Fruit fly (Drosophila melanogaster): ENCODE measurements around the gene CG43084.
A peak's percentile ranks its signal among the peaks of the same experiment; 100 is the strongest.

CG43084 gene

dm6 chr3L:15677662-15678061, 27.0 kb downstream of the CG43084 start (continued):
- TF ChIP-seq unpg (GFP tag; optimal IDR thresholded peaks at IDR 0.05) (peak; percentile 17), CG11504 (tag; optimal IDR thresholded peaks at IDR 0.05) (peak; percentile 32), CG7357 (GFP tag; IDR thresholded peaks at IDR 0.05) (no peak), Sox102F (GFP tag; optimal IDR thresholded peaks at IDR 0.05) (peak; percentile 32), zfh1 (GFP tag; IDR thresholded peaks at IDR 0.05) (0 out of 3 replicates have a peak, but pooled peaks have one; percentile 1), CG10979 (tag; optimal IDR thresholded peaks at IDR 0.05) (peak; percentile 25), CG31441 (GFP tag; IDR thresholded peaks at IDR 0.05) (0 out of 2 replicates have a peak, but pooled peaks have one; percentile 12), fru (optimal IDR thresholded peaks at IDR 0.05) (no peak), az2 (GFP tag; optimal IDR thresholded peaks at IDR 0.05) (peak; percentile 4), CG1603 (tag; optimal IDR thresholded peaks at IDR 0.05) (peak; percentile 22), Opbp (GFP tag; IDR thresholded peaks at IDR 0.05; ENCODE audit: partially characterized antibody) (no peak), Hr51 (GFP tag; optimal IDR thresholded peaks at IDR 0.05) (peak in 1 of 2 experiments; percentile 10), Xrp1 (GFP tag; IDR thresholded peaks at IDR 0.05) (0 out of 2 replicates have a peak, but pooled peaks have one; percentile 21), Blimp-1 (GFP tag; optimal IDR thresholded peaks at IDR 0.05) (peak; percentile 25), CG7839 (tag; optimal IDR thresholded peaks at IDR 0.05) (peak; percentile 29), CG12391 (tag; optimal IDR thresholded peaks at IDR 0.05) (peak; percentile 9), sens (GFP tag) (peak; percentile 70), Hey (tag; optimal IDR thresholded peaks at IDR 0.05) (no peak), phol (tag; optimal IDR thresholded peaks at IDR 0.05) (peak; percentile 18), Usf (GFP tag; optimal IDR thresholded peaks at IDR 0.05) (no peak), CG7556 (GFP tag; optimal IDR thresholded peaks at IDR 0.05) (peak; percentile 8), GATAe (GFP tag; conservative IDR thresholded peaks at IDR 0.05) (no peak), odd (GFP tag; optimal IDR thresholded peaks at IDR 0.05) (no peak), zen (tag; optimal IDR thresholded peaks at IDR 0.05) (no peak), Med (GFP tag) (peak; percentile 37)

- TF ChIP-seq Ets65A (GFP tag) (peak; percentile 40), chinmo (GFP tag; IDR thresholded peaks at IDR 0.05; ENCODE audit: partially characterized antibody) (0 out of 4 replicates have a peak, but pooled peaks have one; percentile 17), odd (GFP tag; optimal IDR thresholded peaks at IDR 0.05) (no peak), CG3726 (GFP tag; IDR thresholded peaks at IDR 0.05) (0 out of 3 replicates have a peak, but pooled peaks have one; percentile 24), nerfin-1 (tag; optimal IDR thresholded peaks at IDR 0.05) (peak; percentile 100), nmo (GFP tag; optimal IDR thresholded peaks at IDR 0.05) (peak; percentile 36), HLH4C (GFP tag; IDR thresholded peaks at IDR 0.05; ENCODE audit: partially characterized antibody) (0 out of 3 replicates have a peak, but pooled peaks have one; percentile 45), tap (tag; optimal IDR thresholded peaks at IDR 0.05) (peak; percentile 11), inv (GFP tag; IDR thresholded peaks at IDR 0.05; ENCODE audit: partially characterized antibody) (no peak), mld (GFP tag; IDR thresholded peaks at IDR 0.05; ENCODE audit: partially characterized antibody) (peak; percentile 79; the same call in 2 of the 3 replicates), CG10431 (GFP tag; optimal IDR thresholded peaks at IDR 0.05) (peak; percentile 86), CG7963 (GFP tag; IDR thresholded peaks at IDR 0.05; ENCODE audit: partially characterized antibody) (peak; percentile 69; the same call in 2 of the 3 replicates), CG12155 (GFP tag; optimal IDR thresholded peaks at IDR 0.05) (no peak), CG42726 (GFP tag; IDR thresholded peaks at IDR 0.05; ENCODE audit: partially characterized antibody) (peak; percentile 78; the same call in 1 of the 2 replicates), pros (GFP tag; optimal IDR thresholded peaks at IDR 0.05) (no peak), tna (GFP tag; IDR thresholded peaks at IDR 0.05; ENCODE audit: partially characterized antibody) (0 out of 2 replicates have a peak, but pooled peaks have one; percentile 14), CG4404 (GFP tag; IDR thresholded peaks at IDR 0.05) (no peak), bbx (GFP tag; IDR thresholded peaks at IDR 0.05; ENCODE audit: partially characterized antibody) (peak; percentile 92), vnd (GFP tag; IDR thresholded peaks at IDR 0.05; ENCODE audit: partially characterized antibody) (0 out of 3 replicates have a peak, but pooled peaks have one; percentile 27), CG6791 (GFP tag; IDR thresholded peaks at IDR 0.05; ENCODE audit: partially characterized antibody) (peak; percentile 88), Opbp (GFP tag; IDR thresholded peaks at IDR 0.05; ENCODE audit: partially characterized antibody) (peak; percentile 86; the same call in 2 of the 3 replicates), crp (GFP tag; optimal IDR thresholded peaks at IDR 0.05) (no peak), ato (GFP tag; IDR thresholded peaks at IDR 0.05; ENCODE audit: partially characterized antibody) (peak; percentile 45; the same call in 1 of the 2 replicates), Dll (GFP tag; IDR thresholded peaks at IDR 0.05; ENCODE audit: partially characterized antibody) (0 out of 4 replicates have a peak, but pooled peaks have one; percentile 33)
Measured at dm6 chr3L:15678284-15678683, 27.6 kb downstream of the CG43084 start.

Data from whole organism, embryonic.